Worm (Caenorhabditis elegans) whole organism, mixed stage, embryonic: ENCODE data around the gene R07E3.4.

Experiments
- M03D4.4 ChIP-seq: sonication (generic microtip); optimal IDR thresholded peaks from 2 replicates; lab custom pipeline; 2017; ENCODE audit warnings: mild to moderate bottlenecking, missing genetic modification characterization, missing compliant biosample characterization
- bed-3 ChIP-seq: fragments of 200-800 bp; sonication (Bioruptor generic); optimal IDR thresholded peaks from 3 replicates; lab custom pipeline; 2018; ENCODE audit warnings: mild to moderate bottlenecking, missing genetic modification characterization, moderate library complexity, missing compliant biosample characterization
- ceh-39 ChIP-seq: fragments of 150-350 bp; optimal IDR thresholded peaks from 2 replicates; lab custom pipeline; 2014; ENCODE audit warnings: missing biosample characterization, missing genetic modification characterization
- ceh-83 ChIP-seq: fragments of 200-800 bp; sonication (Bioruptor generic); optimal IDR thresholded peaks from 2 replicates; lab custom pipeline; 2018; ENCODE audit warnings: mild to moderate bottlenecking, missing genetic modification characterization, missing compliant biosample characterization
- ces-1 ChIP-seq: fragments of 150-350 bp; optimal IDR thresholded peaks from 2 replicates; lab custom pipeline; 2014; ENCODE audit warnings: missing biosample characterization, missing genetic modification reagents, missing genetic modification characterization
- cnd-1 ChIP-seq: fragments of 200-800 bp; sonication (Bioruptor generic); optimal IDR thresholded peaks from 2 replicates; lab custom pipeline; 2018; ENCODE audit warnings: mild to moderate bottlenecking, missing genetic modification characterization, missing compliant biosample characterization
- elt-1 ChIP-seq: sonication (generic microtip); optimal IDR thresholded peaks from 2 replicates; lab custom pipeline; 2017; ENCODE audit warnings: missing genetic modification characterization, mild to moderate bottlenecking, missing compliant biosample characterization, antibody characterized with exemption, moderate library complexity, borderline replicate concordance; ENCODE audit not compliant: insufficient read depth
- flh-1 ChIP-seq: fragments of 200-800 bp; sonication (Bioruptor generic); optimal IDR thresholded peaks from 2 replicates; lab custom pipeline; 2018; ENCODE audit warnings: mild to moderate bottlenecking, missing genetic modification characterization, moderate library complexity, missing compliant biosample characterization
- ham-2 ChIP-seq: fragments of 200-800 bp; sonication (Bioruptor generic); optimal IDR thresholded peaks from 2 replicates; lab custom pipeline; 2018; ENCODE audit warnings: mild to moderate bottlenecking, missing genetic modification characterization, missing compliant biosample characterization
- hlh-1 ChIP-seq: fragments of 150-350 bp; optimal IDR thresholded peaks from 2 replicates; lab custom pipeline; 2014; ENCODE audit warnings: missing biosample characterization, missing genetic modification reagents, missing genetic modification characterization
- lin-13 ChIP-seq: fragments of 150-350 bp; optimal IDR thresholded peaks from 2 replicates; lab custom pipeline; 2014; ENCODE audit warnings: missing biosample characterization, missing genetic modification characterization
- lin-32 ChIP-seq: fragments of 200-800 bp; sonication (Bioruptor generic); optimal IDR thresholded peaks from 2 replicates; lab custom pipeline; 2018; ENCODE audit warnings: mild to moderate bottlenecking, missing genetic modification characterization, missing compliant biosample characterization
- lsy-2 ChIP-seq: fragments of 150-350 bp; optimal IDR thresholded peaks from 2 replicates; lab custom pipeline; 2014; ENCODE audit warnings: missing biosample characterization, missing genetic modification characterization
- mab-5 ChIP-seq: fragments of 150-350 bp; optimal IDR thresholded peaks from 2 replicates; lab custom pipeline; 2014; ENCODE audit warnings: missing biosample characterization, missing genetic modification characterization
- mls-2 ChIP-seq: sonication (generic microtip); optimal IDR thresholded peaks from 2 replicates; lab custom pipeline; 2016; ENCODE audit warnings: mild to moderate bottlenecking, missing genetic modification characterization, moderate library complexity, missing compliant biosample characterization
- nhr-12 ChIP-seq: fragments of 150-350 bp; optimal IDR thresholded peaks from 2 replicates; lab custom pipeline; 2014; ENCODE audit warnings: missing biosample characterization, missing genetic modification characterization
- nhr-2 ChIP-seq: fragments of 150-350 bp; optimal IDR thresholded peaks from 2 replicates; lab custom pipeline; 2014; ENCODE audit warnings: missing biosample characterization, missing genetic modification characterization
- nhr-237 ChIP-seq: fragments of 150-350 bp; optimal IDR thresholded peaks from 2 replicates; lab custom pipeline; 2014; ENCODE audit warnings: missing biosample characterization, missing genetic modification characterization
- nhr-28 ChIP-seq: fragments of 150-350 bp; optimal IDR thresholded peaks from 2 replicates; lab custom pipeline; 2014; ENCODE audit warnings: missing biosample characterization, missing genetic modification characterization
- nhr-76 ChIP-seq: sonication (generic microtip); optimal IDR thresholded peaks from 2 replicates; lab custom pipeline; 2017; ENCODE audit warnings: missing biosample characterization, missing genetic modification characterization
- sem-2 ChIP-seq: fragments of 200-800 bp; sonication (Bioruptor generic); optimal IDR thresholded peaks from 2 replicates; lab custom pipeline; 2018; ENCODE audit warnings: mild to moderate bottlenecking, missing genetic modification characterization, missing compliant biosample characterization
- snpc-4 ChIP-seq: fragments of 150-350 bp; optimal IDR thresholded peaks from 2 replicates; lab custom pipeline; 2014; ENCODE audit warnings: missing biosample characterization, missing genetic modification characterization
- sptf-1 ChIP-seq: sonication (generic microtip); optimal IDR thresholded peaks from 2 replicates; lab custom pipeline; 2017; ENCODE audit warnings: mild to moderate bottlenecking, missing genetic modification characterization, moderate library complexity, missing compliant biosample characterization
- unc-120 ChIP-seq: sonication (generic microtip); optimal IDR thresholded peaks from 2 replicates; lab custom pipeline; 2017; ENCODE audit warnings: missing genetic modification characterization, missing compliant biosample characterization; ENCODE audit not compliant: poor library complexity, severe bottlenecking
- unc-62 ChIP-seq: fragments of 150-350 bp; optimal IDR thresholded peaks from 2 replicates; lab custom pipeline; 2014; ENCODE audit warnings: missing biosample characterization, missing genetic modification reagents, missing genetic modification characterization
- zip-8 ChIP-seq: fragments of 150-350 bp; optimal IDR thresholded peaks from 2 replicates; lab custom pipeline; 2014; ENCODE audit warnings: missing biosample characterization, missing genetic modification characterization
- ztf-11 ChIP-seq: fragments of 150-350 bp; optimal IDR thresholded peaks from 2 replicates; lab custom pipeline; 2014; ENCODE audit warnings: missing biosample characterization, missing genetic modification characterization

Gene R07E3.4

ce11 chrX:10336592-10336991 lies 3.4 kb upstream of the R07E3.4 start:
- no peak for TF ChIP-seq ceh-83 (GFP tag; lab: Kevin White, UChicago)
- TF ChIP-seq sptf-1 (tag; lab: Kevin White, UChicago): peak; percentile 62

- no peak for TF ChIP-seq ces-1
- TF ChIP-seq cnd-1 (tag; lab: Kevin White, UChicago): no peak
- TF ChIP-seq ceh-39 (tag; lab: Kevin White, UChicago): no peak
- TF ChIP-seq nhr-76 (tag; lab: Kevin White, UChicago): no peak
Observed at ce11 chrX:10336138-10336537, 3.0 kb upstream of the R07E3.4 start, which contains the start of gene idpa-3. Gene idpa-3, plus strand, starts transcription at chrX:10336438.

- TF ChIP-seq ces-1 (peak; percentile 39), M03D4.4 (tag; lab: Kevin White, UChicago) (no peak), unc-62 (peak; percentile 32)
Observed at ce11 chrX:10332035-10332614, 1.0 kb downstream of the R07E3.4 start.

- TF ChIP-seq flh-1 (GFP tag; lab: Kevin White, UChicago) (no peak), nhr-2 (no peak), mls-2 (tag; lab: Kevin White, UChicago) (no peak), unc-120 (tag; lab: Kevin White, UChicago) (no peak), cnd-1 (tag; lab: Kevin White, UChicago) (no peak), nhr-28 (tag; lab: Kevin White, UChicago) (no peak), ztf-11 (tag; lab: Kevin White, UChicago) (no peak), ces-1 (no peak), M03D4.4 (tag; lab: Kevin White, UChicago) (no peak)
Observed at ce11 chrX:10327323-10328022, 5.7 kb downstream of the R07E3.4 start, which contains the start of gene acl-5. Gene acl-5, minus strand, starts transcription at chrX:10327456.

ce11 chrX:10321401-10321800 lies 11.8 kb downstream of the R07E3.4 start:
- TF ChIP-seq lsy-2: no peak
- TF ChIP-seq bed-3 (GFP tag; lab: Kevin White, UChicago): no peak
- no peak for TF ChIP-seq ces-1
- no peak for TF ChIP-seq ceh-39 (tag; lab: Kevin White, UChicago)
- TF ChIP-seq sptf-1 (tag; lab: Kevin White, UChicago): no peak
- no peak for TF ChIP-seq mab-5 (tag; lab: Kevin White, UChicago)
- no peak for TF ChIP-seq lin-13 (tag; lab: Kevin White, UChicago)
- TF ChIP-seq ceh-83 (GFP tag; lab: Kevin White, UChicago): no peak
- no peak for TF ChIP-seq unc-62
- no peak for TF ChIP-seq zip-8
- TF ChIP-seq ztf-11 (tag; lab: Kevin White, UChicago): no peak
- TF ChIP-seq nhr-12 (tag; lab: Kevin White, UChicago): no peak
- no peak for TF ChIP-seq nhr-28 (tag; lab: Kevin White, UChicago)
- no peak for TF ChIP-seq cnd-1 (tag; lab: Kevin White, UChicago)
- no peak for TF ChIP-seq nhr-237
- TF ChIP-seq sem-2 (GFP tag; lab: Kevin White, UChicago): no peak
- TF ChIP-seq snpc-4: no peak

- TF ChIP-seq sem-2 (GFP tag; lab: Kevin White, UChicago) (no peak), ceh-83 (GFP tag; lab: Kevin White, UChicago) (no peak), mab-5 (tag; lab: Kevin White, UChicago) (no peak), hlh-1 (no peak), lin-32 (GFP tag; lab: Kevin White, UChicago) (no peak), elt-1 (no peak), ham-2 (no peak), ceh-39 (tag; lab: Kevin White, UChicago) (no peak)
Observed at ce11 chrX:10319653-10320052, 13.5 kb downstream of the R07E3.4 start.
